Worm (Caenorhabditis elegans): ENCODE results near the gene T19H12.3.

DNA sequence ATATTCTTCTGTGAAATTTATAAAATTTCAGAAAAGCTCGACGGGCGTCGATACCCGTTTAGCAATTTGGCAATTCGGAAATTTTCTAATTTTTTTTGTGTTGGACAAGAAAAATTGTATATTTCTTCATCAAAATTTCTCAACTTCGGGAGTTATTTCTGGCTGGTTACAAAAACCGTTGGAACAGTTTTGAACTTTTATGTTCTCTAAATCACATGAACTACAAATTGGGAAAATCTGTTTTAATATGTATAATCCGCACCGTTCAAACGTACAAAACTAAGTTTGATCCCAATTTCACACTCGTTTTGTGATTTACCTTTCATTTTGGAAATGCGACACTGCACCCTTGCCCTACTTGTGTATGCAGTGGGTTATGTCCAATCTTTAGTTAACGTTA lies at the start of gene T19H12.3:
- no peak for TF ChIP-seq dao-5 (tag; optimal IDR thresholded peaks at IDR 0.05)
- TF ChIP-seq him-1 (tag; optimal IDR thresholded peaks at IDR 0.05): no peak
- TF ChIP-seq W03F9.2 (tag; optimal IDR thresholded peaks at IDR 0.05): no peak

Data from whole organism, L4/young adult.